Fruit fly (Drosophila melanogaster): ENCODE results near the gene CG18766.

CG18766 gene

DNA sequence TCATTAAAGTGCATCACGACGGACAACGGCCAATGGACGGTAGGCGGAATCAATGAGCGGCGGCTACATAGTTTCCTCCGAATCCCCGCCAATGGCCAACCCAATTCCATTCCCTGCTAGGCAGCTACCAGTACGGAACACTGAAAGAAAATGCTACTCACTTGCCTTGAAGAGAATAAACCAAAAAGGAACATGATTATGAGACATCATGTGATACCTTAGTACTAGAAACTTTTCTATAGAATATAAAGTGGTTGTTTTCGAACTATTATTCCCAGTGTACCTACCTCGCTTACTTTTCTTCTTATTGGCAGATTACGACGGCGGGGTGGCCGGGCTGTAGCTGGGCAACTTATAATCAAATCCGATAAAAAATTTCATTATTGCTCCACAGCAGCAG lies 20.3 kb downstream of the CG18766 start (continued):
- peak; percentile 59 for TF ChIP-seq Sox14 (GFP tag; optimal IDR thresholded peaks at IDR 0.05)
- no peak for TF ChIP-seq dac (GFP tag; optimal IDR thresholded peaks at IDR 0.05)
- TF ChIP-seq CG4318 (GFP tag; optimal IDR thresholded peaks at IDR 0.05) = no peak
- peak; percentile 70 for TF ChIP-seq Eip75B (GFP tag; optimal IDR thresholded peaks at IDR 0.05)
- peak; percentile 55 for TF ChIP-seq Hr4 (GFP tag; optimal IDR thresholded peaks at IDR 0.05)
- peak; percentile 50 for TF ChIP-seq CG34406 (GFP tag; optimal IDR thresholded peaks at IDR 0.05)
- TF ChIP-seq Blimp-1 (GFP tag; optimal IDR thresholded peaks at IDR 0.05) = no peak
- peak; percentile 47 for TF ChIP-seq CG8632 (GFP tag; optimal IDR thresholded peaks at IDR 0.05)
- peak; percentile 28 for TF ChIP-seq Ets21C (GFP tag; optimal IDR thresholded peaks at IDR 0.05)
- peak; percentile 66 for TF ChIP-seq CG6276 (GFP tag; optimal IDR thresholded peaks at IDR 0.05)
- TF ChIP-seq dsx (GFP tag; optimal IDR thresholded peaks at IDR 0.05; ENCODE audit: poor library complexity, severe bottlenecking) = peak; percentile 68
- peak; percentile 69 for TF ChIP-seq topi (GFP tag; optimal IDR thresholded peaks at IDR 0.05)
- TF ChIP-seq CG10669 (GFP tag; optimal IDR thresholded peaks at IDR 0.05) = peak; percentile 70
- TF ChIP-seq cyc (GFP tag; optimal IDR thresholded peaks at IDR 0.05) = peak; percentile 64
- peak; percentile 37 to 69 for TF ChIP-seq ss (GFP tag; optimal IDR thresholded peaks at IDR 0.05)
- TF ChIP-seq CG3032 (tag; optimal IDR thresholded peaks at IDR 0.05) = peak; percentile 72
- no peak for TF ChIP-seq CG9139 (GFP tag; optimal IDR thresholded peaks at IDR 0.05)
- TF ChIP-seq OdsH (GFP tag; optimal IDR thresholded peaks at IDR 0.05) = peak; percentile 64

DNA sequence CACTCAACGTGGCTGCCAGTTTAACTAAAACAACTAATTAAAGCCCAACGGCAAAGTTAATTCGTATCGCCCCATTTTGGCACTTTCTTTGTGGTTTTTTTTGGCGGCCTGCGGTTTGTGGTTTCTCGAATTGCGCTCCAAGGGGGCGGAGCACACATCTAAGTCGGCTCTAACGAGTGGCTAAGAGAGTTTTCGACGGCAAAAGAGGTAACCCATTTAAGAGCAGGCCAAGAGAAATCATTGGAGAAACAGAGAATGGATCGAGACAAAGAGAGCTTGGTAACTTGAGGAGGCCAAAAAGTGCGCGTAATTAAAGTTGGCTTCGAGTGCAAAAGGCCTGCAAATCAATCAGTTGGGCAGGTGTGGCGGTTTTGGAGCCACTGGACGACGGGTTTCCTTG lies 22.0 kb downstream of the CG18766 start:
- TF ChIP-seq Sox102F (GFP tag; optimal IDR thresholded peaks at IDR 0.05) (no peak), acj6 (GFP tag; optimal IDR thresholded peaks at IDR 0.05) (no peak), Eip75B (GFP tag; optimal IDR thresholded peaks at IDR 0.05) (no peak), fd85E (GFP tag; optimal IDR thresholded peaks at IDR 0.05) (no peak)

DNA sequence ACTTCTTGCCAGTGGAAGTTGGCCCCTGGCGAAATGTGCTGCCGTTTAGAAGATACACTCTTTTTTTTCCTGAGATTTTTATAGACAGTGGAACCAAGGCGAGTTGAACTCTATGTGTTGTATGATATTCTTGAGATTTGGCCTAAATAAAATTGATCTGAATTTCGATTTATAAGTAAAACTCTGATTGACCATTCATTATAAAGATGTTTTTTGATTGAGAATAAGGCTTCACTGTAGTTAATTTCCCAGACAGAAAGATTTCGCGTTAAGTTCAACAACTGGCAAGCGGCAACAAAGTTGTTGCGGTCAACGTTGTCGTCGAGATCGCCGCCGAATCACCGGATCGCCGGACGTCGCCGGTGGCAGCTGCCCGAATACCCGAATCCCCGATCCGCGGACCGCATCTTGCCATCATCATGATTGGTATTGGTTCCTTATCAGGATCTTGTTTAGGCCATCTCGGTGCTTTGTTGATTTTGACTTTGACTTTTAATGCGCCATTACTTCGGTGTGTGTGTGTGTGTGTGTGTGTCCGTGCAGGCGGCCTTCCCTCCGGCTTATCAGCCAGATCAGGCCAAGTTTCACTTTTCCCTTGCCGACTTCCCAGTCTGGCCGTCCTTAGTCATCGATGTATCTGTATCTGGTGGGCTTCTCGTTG lies 22.9 kb downstream of the CG18766 start:
- TF ChIP-seq CG10631 (GFP tag; optimal IDR thresholded peaks at IDR 0.05) (peak; percentile 28), Sox14 (GFP tag; optimal IDR thresholded peaks at IDR 0.05) (no peak), Eip75B (GFP tag; optimal IDR thresholded peaks at IDR 0.05) (peak; percentile 45), achi (GFP tag; optimal IDR thresholded peaks at IDR 0.05) (peak; percentile 39), esn (GFP tag; optimal IDR thresholded peaks at IDR 0.05) (peak; percentile 32), Hr38 (GFP tag; optimal IDR thresholded peaks at IDR 0.05) (no peak), ss (GFP tag; optimal IDR thresholded peaks at IDR 0.05) (peak in 1 of 2 experiments; percentile 37), Smox (GFP tag; optimal IDR thresholded peaks at IDR 0.05) (peak; percentile 16), CG11762 (GFP tag; optimal IDR thresholded peaks at IDR 0.05; ENCODE audit: insufficient read depth) (no peak), OdsH (GFP tag; optimal IDR thresholded peaks at IDR 0.05) (peak; percentile 16), Hr39 (GFP tag; optimal IDR thresholded peaks at IDR 0.05) (peak; percentile 17), fkh (GFP tag; optimal IDR thresholded peaks at IDR 0.05) (no peak), CG8632 (GFP tag; optimal IDR thresholded peaks at IDR 0.05) (peak; percentile 40), svp (GFP tag) (peak; percentile 48), CG11902 (GFP tag; optimal IDR thresholded peaks at IDR 0.05) (peak; percentile 31), Eip93F (GFP tag; optimal IDR thresholded peaks at IDR 0.05) (no peak), eg (GFP tag; IDR thresholded peaks at IDR 0.05) (no peak), CG16779 (tag; optimal IDR thresholded peaks at IDR 0.05) (no peak), topi (GFP tag; optimal IDR thresholded peaks at IDR 0.05) (peak; percentile 37), CG8119 (GFP tag; IDR thresholded peaks at IDR 0.05) (no peak), dac (GFP tag; optimal IDR thresholded peaks at IDR 0.05) (no peak), CG1621 (tag; optimal IDR thresholded peaks at IDR 0.05) (no peak), Blimp-1 (GFP tag; optimal IDR thresholded peaks at IDR 0.05) (peak; percentile 73), CG31627 (GFP tag; optimal IDR thresholded peaks at IDR 0.05) (peak; percentile 25), Sox102F (GFP tag; optimal IDR thresholded peaks at IDR 0.05) (peak; percentile 23), vri (GFP tag; optimal IDR thresholded peaks at IDR 0.05) (no peak), CG32006 (GFP tag; optimal IDR thresholded peaks at IDR 0.05) (peak; percentile 7), CG15336 (GFP tag; IDR thresholded peaks at IDR 0.05) (no peak), Gug (GFP tag; IDR thresholded peaks at IDR 0.05) (no peak), Hr4 (GFP tag; optimal IDR thresholded peaks at IDR 0.05) (no peak), Eip78C (GFP tag) (peak; percentile 85), CG4318 (GFP tag; optimal IDR thresholded peaks at IDR 0.05) (no peak), CG8319 (GFP tag; optimal IDR thresholded peaks at IDR 0.05) (peak; percentile 5), lz (GFP tag; optimal IDR thresholded peaks at IDR 0.05) (peak; percentile 21), Ets96B (tag; optimal IDR thresholded peaks at IDR 0.05) (peak; percentile 66), fd59A (GFP tag; optimal IDR thresholded peaks at IDR 0.05) (peak; percentile 47), CG9139 (GFP tag; optimal IDR thresholded peaks at IDR 0.05) (no peak)

Data from whole organism, prepupa.